Fruit fly (Drosophila melanogaster) whole organism, prepupa: Measurements from ENCODE around the gene CG11168.

Experiments used
- Blimp-1 ChIP-seq: fragments of 200-800 bp; sonication (Bioruptor generic); optimal IDR thresholded peaks from 3 replicates; lab custom pipeline; 2017; ENCODE audit warnings: missing biosample characterization, missing genetic modification characterization, mild to moderate bottlenecking, moderate library complexity, missing genetic modification reagents
- CG10631 ChIP-seq: fragments of 200-800 bp; sonication (Bioruptor generic); optimal IDR thresholded peaks from 2 replicates; lab custom pipeline; 2016; ENCODE audit warnings: missing biosample characterization, missing genetic modification characterization
- CG10669 ChIP-seq: fragments of 200-800 bp; sonication (Bioruptor generic); optimal IDR thresholded peaks from 3 replicates; lab custom pipeline; 2018; ENCODE audit warnings: missing biosample characterization, mild to moderate bottlenecking, missing genetic modification characterization, moderate library complexity
- CG11294 ChIP-seq: fragments of 200-800 bp; sonication (Bioruptor generic); IDR thresholded peaks from 2 replicates; pipeline ENCODE4 v1.3.6; 2022; ENCODE audit warnings: missing biosample characterization, missing genetic modification characterization
- CG11762 ChIP-seq: fragments of 200-800 bp; sonication (Bioruptor generic); optimal IDR thresholded peaks from 3 replicates; lab custom pipeline; 2016; ENCODE audit warnings: missing biosample characterization, missing genetic modification characterization; ENCODE audit not compliant: insufficient read depth
- CG15336 ChIP-seq: fragments of 200-800 bp; sonication (Bioruptor generic); IDR thresholded peaks from 2 replicates; pipeline ENCODE4 v1.3.6; 2022; ENCODE audit warnings: missing biosample characterization, missing genetic modification characterization
- CG16779 ChIP-seq: fragments of 200-800 bp; sonication (Bioruptor generic); optimal IDR thresholded peaks from 3 replicates; lab custom pipeline; 2017; ENCODE audit warnings: missing biosample characterization, mild to moderate bottlenecking, missing genetic modification characterization
- CG3032 ChIP-seq: fragments of 200-800 bp; optimal IDR thresholded peaks from 2 replicates; lab custom pipeline; 2019; ENCODE audit warnings: missing biosample characterization, mild to moderate bottlenecking, missing genetic modification characterization, moderate library complexity
- CG32006 ChIP-seq: fragments of 200-800 bp; sonication (Bioruptor generic); optimal IDR thresholded peaks from 3 replicates; lab custom pipeline; 2017; ENCODE audit warnings: missing biosample characterization, mild to moderate bottlenecking, missing genetic modification characterization
- CG34406 ChIP-seq: fragments of 200-800 bp; sonication (Bioruptor generic); optimal IDR thresholded peaks from 3 replicates; lab custom pipeline; 2016; ENCODE audit warnings: missing biosample characterization, missing genetic modification characterization
- CG3919 ChIP-seq: fragments of 200-800 bp; sonication (Bioruptor generic); optimal IDR thresholded peaks from 3 replicates; lab custom pipeline; 2016; ENCODE audit warnings: missing biosample characterization, missing genetic modification characterization
- CG4318 ChIP-seq: fragments of 200-800 bp; sonication (Bioruptor generic); optimal IDR thresholded peaks from 3 replicates; lab custom pipeline; 2017; ENCODE audit warnings: missing biosample characterization, mild to moderate bottlenecking, missing genetic modification characterization
- CG6276 ChIP-seq: fragments of 200-800 bp; sonication (Bioruptor generic); optimal IDR thresholded peaks from 2 replicates; lab custom pipeline; 2017; ENCODE audit warnings: missing biosample characterization, mild to moderate bottlenecking, missing genetic modification characterization
- CG6792 ChIP-seq: fragments of 200-800 bp; sonication (Bioruptor generic); optimal IDR thresholded peaks from 3 replicates; lab custom pipeline; 2016; ENCODE audit warnings: missing biosample characterization, missing genetic modification characterization
- CG6808 ChIP-seq: fragments of 200-800 bp; sonication (Bioruptor generic); optimal IDR thresholded peaks from 3 replicates; lab custom pipeline; 2017; ENCODE audit warnings: missing biosample characterization, missing genetic modification characterization, mild to moderate bottlenecking, moderate library complexity, missing genetic modification reagents
- CG7368 ChIP-seq: fragments of 200-800 bp; sonication (Bioruptor generic); optimal IDR thresholded peaks from 3 replicates; lab custom pipeline; 2016; ENCODE audit warnings: missing biosample characterization, missing genetic modification characterization
- CG8119 ChIP-seq: fragments of 200-800 bp; sonication (Bioruptor generic); IDR thresholded peaks from 3 replicates; pipeline ENCODE4 v1.3.6; 2022; ENCODE audit warnings: missing biosample characterization, missing genetic modification characterization
- CG8319 ChIP-seq: fragments of 200-800 bp; sonication (Bioruptor generic); optimal IDR thresholded peaks from 3 replicates; lab custom pipeline; 2016; ENCODE audit warnings: missing biosample characterization, missing genetic modification characterization
- CG8632 ChIP-seq: fragments of 200-800 bp; sonication (Bioruptor generic); optimal IDR thresholded peaks from 3 replicates; lab custom pipeline; 2016; ENCODE audit warnings: missing biosample characterization, missing genetic modification characterization
- CG9139 ChIP-seq: fragments of 200-800 bp; sonication (Bioruptor generic); optimal IDR thresholded peaks from 3 replicates; lab custom pipeline; 2017; ENCODE audit warnings: missing biosample characterization, mild to moderate bottlenecking, missing genetic modification characterization
- Eip78C ChIP-seq: fragments of 200-800 bp; sonication (Bioruptor generic); peaks from one replicate; lab custom pipeline; 2016; ENCODE audit warnings: missing biosample characterization, missing genetic modification characterization
- Eip93F ChIP-seq: fragments of 200-800 bp; sonication (Bioruptor generic); optimal IDR thresholded peaks from 2 replicates; lab custom pipeline; 2016; ENCODE audit warnings: missing biosample characterization, mild to moderate bottlenecking, missing genetic modification characterization
- Gug ChIP-seq: fragments of 200-800 bp; sonication (Bioruptor generic); IDR thresholded peaks from 2 replicates; pipeline ENCODE4 v1.3.6; 2022; ENCODE audit warnings: missing biosample characterization, missing genetic modification characterization
- Hr38 ChIP-seq: sonication (Bioruptor generic); optimal IDR thresholded peaks from 2 replicates; lab custom pipeline; 2016; ENCODE audit warnings: missing biosample characterization, missing genetic modification characterization
- Hr4 ChIP-seq: fragments of 200-800 bp; sonication (Bioruptor generic); optimal IDR thresholded peaks from 3 replicates; lab custom pipeline; 2016; ENCODE audit warnings: missing biosample characterization, missing genetic modification characterization
- OdsH ChIP-seq: fragments of 200-800 bp; sonication (Bioruptor generic); optimal IDR thresholded peaks from 3 replicates; lab custom pipeline; 2016; ENCODE audit warnings: missing biosample characterization, missing genetic modification characterization
- Smox ChIP-seq: fragments of 200-800 bp; sonication (Bioruptor generic); optimal IDR thresholded peaks from 3 replicates; lab custom pipeline; 2016; ENCODE audit warnings: missing biosample characterization, missing genetic modification characterization
- Sox102F ChIP-seq: fragments of 200-800 bp; sonication (Bioruptor generic); optimal IDR thresholded peaks from 2 replicates; lab custom pipeline; 2016; ENCODE audit warnings: missing biosample characterization, mild to moderate bottlenecking, missing genetic modification characterization
- Sox15 ChIP-seq: fragments of 200-800 bp; sonication (Bioruptor generic); optimal IDR thresholded peaks from 3 replicates; lab custom pipeline; 2016; ENCODE audit warnings: missing biosample characterization, missing genetic modification characterization
- dac ChIP-seq: fragments of 200-800 bp; sonication (Bioruptor generic); optimal IDR thresholded peaks from 2 replicates; lab custom pipeline; 2017; ENCODE audit warnings: missing biosample characterization, mild to moderate bottlenecking, missing genetic modification characterization
- dsx ChIP-seq: fragments of 200-800 bp; optimal IDR thresholded peaks from 3 replicates; lab custom pipeline; 2019; ENCODE audit warnings: missing biosample characterization, mild to moderate bottlenecking, missing genetic modification characterization, moderate library complexity; ENCODE audit not compliant: poor library complexity, severe bottlenecking
- eg ChIP-seq: fragments of 200-800 bp; sonication (Bioruptor generic); IDR thresholded peaks from 3 replicates; pipeline ENCODE4 v1.3.6; 2022; ENCODE audit warnings: missing biosample characterization, missing genetic modification characterization
- esn ChIP-seq: fragments of 200-800 bp; sonication (Bioruptor generic); optimal IDR thresholded peaks from 2 replicates; lab custom pipeline; 2016; ENCODE audit warnings: missing biosample characterization, mild to moderate bottlenecking, missing genetic modification characterization, moderate library complexity
- pdm3 ChIP-seq: fragments of 200-800 bp; sonication (Bioruptor generic); optimal IDR thresholded peaks from 3 replicates; lab custom pipeline; 2016; ENCODE audit warnings: missing biosample characterization, missing genetic modification characterization
- salr ChIP-seq, 2 experiments: fragments of 200-800 bp; sonication (Bioruptor generic); optimal IDR thresholded peaks; 3 replicates each; lab custom pipeline; 2016 to 2018; ENCODE audit warnings: missing biosample characterization in 2 of 2, missing genetic modification characterization in 2 of 2, mild to moderate bottlenecking in 1 of 2
- spab ChIP-seq: fragments of 200-800 bp; sonication (Bioruptor generic); optimal IDR thresholded peaks from 2 replicates; lab custom pipeline; 2017; ENCODE audit warnings: missing biosample characterization, mild to moderate bottlenecking, missing genetic modification characterization, missing genetic modification reagents
- svp ChIP-seq: fragments of 200-800 bp; sonication (Bioruptor generic); peaks from one replicate; lab custom pipeline; 2016; ENCODE audit warnings: missing biosample characterization, missing genetic modification characterization
- vri ChIP-seq: fragments of 200-800 bp; sonication (Bioruptor generic); optimal IDR thresholded peaks from 3 replicates; lab custom pipeline; 2016; ENCODE audit warnings: missing biosample characterization, mild to moderate bottlenecking, missing genetic modification characterization

CG11168 gene

dm6 chr3R:24905959-24906634 is 11.8 kb upstream of the CG11168 start, which contains the start of gene CG13643 (continued):
- TF ChIP-seq CG3032 (tag; lab: Kevin White, UChicago) (no peak), Blimp-1 (peak; percentile 54), CG8632 (GFP tag; lab: Kevin White, UChicago) (peak; percentile 66), dac (peak; percentile 18), CG3919 (GFP tag; lab: Kevin White, UChicago) (peak; percentile 67), CG8119 (GFP tag; lab: Robert Waterston, UW) (peak; percentile 86), Hr38 (GFP tag; lab: Kevin White, UChicago) (no peak), CG10669 (no peak), Sox15 (GFP tag; lab: Kevin White, UChicago) (no peak), CG8319 (GFP tag; lab: Kevin White, UChicago) (no peak), dsx (GFP tag; lab: Kevin White, UChicago) (peak; percentile 12), Hr4 (GFP tag; lab: Kevin White, UChicago) (peak; percentile 55), OdsH (GFP tag; lab: Kevin White, UChicago) (peak; percentile 55), Gug (no peak), CG34406 (peak; percentile 62), salr (GFP tag; optimal IDR thresholded peaks at IDR 0.05; lab: Kevin White, UChicago) (peak in 1 of 2 experiments; percentile 71), CG11762 (GFP tag; lab: Kevin White, UChicago) (peak; percentile 69), esn (GFP tag; lab: Kevin White, UChicago) (no peak)

- TF ChIP-seq CG8119 (GFP tag; lab: Robert Waterston, UW) (peak; percentile 52), CG7368 (no peak), eg (peak; percentile 61; the same call in 2 of the 3 replicates), Smox (no peak), Hr4 (GFP tag; lab: Kevin White, UChicago) (peak; percentile 19), Eip78C (GFP tag; lab: Kevin White, UChicago) (peak; percentile 55), CG6808 (GFP tag; lab: Kevin White, UChicago) (no peak), CG3032 (tag; lab: Kevin White, UChicago) (no peak), Sox102F (GFP tag; lab: Kevin White, UChicago) (no peak), CG6276 (GFP tag; lab: Kevin White, UChicago) (peak; percentile 46), svp (GFP tag; lab: Kevin White, UChicago) (no peak), spab (GFP tag; lab: Kevin White, UChicago) (no peak), CG15336 (GFP tag; lab: Robert Waterston, UW) (peak; percentile 55), CG10669 (no peak), CG32006 (GFP tag; lab: Kevin White, UChicago) (peak; percentile 17), vri (GFP tag; lab: Kevin White, UChicago) (no peak), Eip93F (GFP tag; lab: Kevin White, UChicago) (no peak), CG16779 (no peak)
Measured at dm6 chr3R:24906648-24907047, 11.3 kb upstream of the CG11168 start.

dm6 chr3R:24908034-24908433 is 9.9 kb upstream of the CG11168 start:
- TF ChIP-seq CG3919 (GFP tag; lab: Kevin White, UChicago) (no peak), OdsH (GFP tag; lab: Kevin White, UChicago) (peak; percentile 1), CG32006 (GFP tag; lab: Kevin White, UChicago) (peak; percentile 58), CG11294 (GFP tag; lab: Robert Waterston, UW) (peak; percentile 15; the same call in 1 of the 2 replicates), Gug (peak; percentile 34; the same call in 1 of the 2 replicates), CG8119 (GFP tag; lab: Robert Waterston, UW) (peak; percentile 70), salr (GFP tag; optimal IDR thresholded peaks at IDR 0.05; lab: Kevin White, UChicago) (no peak), CG15336 (GFP tag; lab: Robert Waterston, UW) (peak; percentile 77), svp (GFP tag; lab: Kevin White, UChicago) (peak; percentile 14), CG9139 (no peak), Hr4 (GFP tag; lab: Kevin White, UChicago) (peak; percentile 66), CG4318 (GFP tag; lab: Kevin White, UChicago) (peak; percentile 20), CG10631 (GFP tag; lab: Kevin White, UChicago) (no peak), pdm3 (GFP tag; lab: Kevin White, UChicago) (peak; percentile 11), CG16779 (no peak), CG6792 (GFP tag; lab: Kevin White, UChicago) (no peak), eg (peak; percentile 68), CG6276 (GFP tag; lab: Kevin White, UChicago) (peak; percentile 60), Eip78C (GFP tag; lab: Kevin White, UChicago) (peak; percentile 51), spab (GFP tag; lab: Kevin White, UChicago) (no peak)
